Fruit fly (Drosophila melanogaster) whole organism, pupa: ENCODE data around the gene CG34008.

Experiments
- CG10348 ChIP-seq: fragments of 200-800 bp; sonication (Bioruptor generic); IDR thresholded peaks from 2 replicates; pipeline ENCODE4 v1.3.6; 2022; ENCODE audit warnings: missing biosample characterization, missing genetic modification characterization
- CG15710 ChIP-seq: fragments of 200-800 bp; sonication (Bioruptor generic); optimal IDR thresholded peaks from 2 replicates; lab custom pipeline; 2018; ENCODE audit warnings: missing biosample characterization, mild to moderate bottlenecking, missing genetic modification characterization, moderate library complexity
- CG34367 ChIP-seq: fragments of 200-800 bp; sonication (Bioruptor generic); optimal IDR thresholded peaks from 2 replicates; lab custom pipeline; 2018; ENCODE audit warnings: missing biosample characterization, mild to moderate bottlenecking, missing genetic modification characterization
- CG4496 ChIP-seq: fragments of 200-800 bp; sonication (Bioruptor generic); IDR thresholded peaks from 3 replicates; pipeline ENCODE4 v1.3.6; 2022; ENCODE audit warnings: missing biosample characterization, missing genetic modification characterization
- CG8301 ChIP-seq: fragments of 200-800 bp; sonication (Bioruptor generic); optimal IDR thresholded peaks from 2 replicates; lab custom pipeline; 2018; ENCODE audit warnings: missing biosample characterization, mild to moderate bottlenecking, missing genetic modification characterization
- EcR ChIP-seq: fragments of 200-800 bp; sonication (Bioruptor generic); optimal IDR thresholded peaks from 3 replicates; lab custom pipeline; 2019; ENCODE audit warnings: missing biosample characterization, missing genetic modification characterization, mild to moderate bottlenecking, moderate library complexity, missing genetic modification reagents
- Ets98B ChIP-seq: fragments of 200-800 bp; sonication (Bioruptor generic); IDR thresholded peaks from 2 replicates; pipeline ENCODE4 v1.3.6; 2022; ENCODE audit warnings: missing biosample characterization, missing genetic modification characterization
- fd96Ca ChIP-seq: fragments of 200-800 bp; sonication (Bioruptor generic); IDR thresholded peaks from 3 replicates; pipeline ENCODE4 v1.3.6; 2022; ENCODE audit warnings: missing biosample characterization, missing genetic modification characterization
- gl ChIP-seq: fragments of 200-800 bp; sonication (Bioruptor generic); optimal IDR thresholded peaks from 2 replicates; lab custom pipeline; 2018; ENCODE audit warnings: missing biosample characterization, mild to moderate bottlenecking, missing genetic modification characterization
- rn ChIP-seq: fragments of 200-800 bp; sonication (Bioruptor generic); IDR thresholded peaks from 2 replicates; pipeline ENCODE4 v1.3.6; 2022; ENCODE audit warnings: missing biosample characterization, missing genetic modification characterization

Gene CG34008

DNA sequence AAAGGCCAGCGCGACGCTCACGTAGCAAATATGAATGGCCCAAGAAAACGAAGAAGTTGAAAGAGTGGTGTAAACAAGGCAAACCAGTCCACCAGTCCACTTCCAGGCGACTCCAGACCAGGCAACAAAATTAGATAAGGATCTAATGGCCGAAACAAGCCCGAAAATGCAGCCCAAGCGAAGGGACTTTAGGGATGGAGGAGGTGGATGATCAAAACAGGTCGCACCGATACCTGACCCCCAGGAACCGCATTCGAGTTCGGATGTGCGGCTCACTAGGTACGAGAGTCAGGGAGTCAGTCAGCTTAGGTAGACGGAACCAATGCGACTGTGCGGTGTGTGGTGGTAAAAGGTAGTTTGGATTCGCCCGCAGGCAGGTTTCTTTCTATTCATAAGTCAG, 38.1 kb downstream of the CG34008 start:
- no peak for TF ChIP-seq CG15710
- no peak for TF ChIP-seq Ets98B (GFP tag; lab: Robert Waterston, UW)
- no peak for TF ChIP-seq CG8301 (tag; lab: Kevin White, UChicago)
- TF ChIP-seq fd96Ca (GFP tag; lab: Robert Waterston, UW): no peak
- no peak for TF ChIP-seq EcR
- TF ChIP-seq rn (GFP tag; lab: Robert Waterston, UW): no peak
- no peak for TF ChIP-seq gl
- no peak for TF ChIP-seq CG34367 (tag; lab: Kevin White, UChicago)

- TF ChIP-seq gl (no peak), CG4496 (peak; percentile 57; the same call in 1 of the 3 replicates)
These were observed 38.8 kb downstream of the CG34008 start for dm6 chr3R:20542283-20543144.

- no peak for TF ChIP-seq CG10348
- TF ChIP-seq CG4496: peak; percentile 60; the same call in 1 of the 3 replicates
These were observed 46.7 kb downstream of the CG34008 start, which contains the start of the genes MtnE and MtnD for dm6 chr3R:20534575-20534974. TSS of gene MtnE (minus strand) at chr3R:20534704. TSS of gene MtnD (plus strand) at chr3R:20534962.
